Worm (Caenorhabditis elegans): ENCODE data around the gene ugt-51.

DNA sequence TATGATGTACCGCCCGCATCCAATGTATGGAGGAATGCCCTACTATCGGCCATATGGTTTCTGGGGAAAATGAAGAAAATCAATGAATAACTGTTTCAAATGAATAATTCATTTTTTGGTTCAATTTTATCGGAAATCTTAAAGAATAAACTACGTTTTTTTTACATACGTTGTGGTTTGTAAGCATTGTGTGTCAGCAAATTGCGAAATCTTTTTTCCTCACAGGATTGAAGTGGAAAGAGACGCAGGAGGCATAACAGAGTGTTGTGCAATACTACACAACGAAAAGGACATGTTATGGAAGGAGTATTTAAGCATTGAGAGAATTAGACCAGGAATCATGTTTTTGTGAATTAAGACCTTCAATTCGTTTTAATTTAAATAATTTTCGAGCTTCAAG lies 45.7 kb downstream of the ugt-51 start:
- no peak for TF ChIP-seq snpc-4 (tag; optimal IDR thresholded peaks at IDR 0.05)
- TF ChIP-seq elt-3 (tag; optimal IDR thresholded peaks at IDR 0.05), result no peak
- no peak for TF ChIP-seq nhr-11 (tag; optimal IDR thresholded peaks at IDR 0.05)
